Fruit fly (Drosophila melanogaster) whole organism, pupa: ENCODE data around the gene FBXO11.

Experiments used
- CG13204 ChIP-seq: fragments of 200-800 bp; sonication (Bioruptor generic); optimal IDR thresholded peaks from 2 replicates; lab custom pipeline; 2018; ENCODE audit warnings: missing biosample characterization, mild to moderate bottlenecking, missing genetic modification characterization, moderate library complexity
- CG14655 ChIP-seq: fragments of 200-800 bp; sonication (Bioruptor generic); optimal IDR thresholded peaks from 3 replicates; lab custom pipeline; 2017; ENCODE audit warnings: mild to moderate bottlenecking, missing biosample characterization, missing genetic modification reagents, missing genetic modification characterization
- CG8159 ChIP-seq: fragments of 200-800 bp; sonication (Bioruptor generic); optimal IDR thresholded peaks from 3 replicates; lab custom pipeline; 2018; ENCODE audit warnings: missing biosample characterization, mild to moderate bottlenecking, missing genetic modification characterization, moderate library complexity
- CG8301 ChIP-seq: fragments of 200-800 bp; sonication (Bioruptor generic); optimal IDR thresholded peaks from 2 replicates; lab custom pipeline; 2018; ENCODE audit warnings: missing biosample characterization, mild to moderate bottlenecking, missing genetic modification characterization
- D1 ChIP-seq: fragments of 200-800 bp; sonication (Bioruptor generic); optimal IDR thresholded peaks from 2 replicates; lab custom pipeline; 2018; ENCODE audit warnings: missing biosample characterization, mild to moderate bottlenecking, missing genetic modification characterization, moderate library complexity
- Ets98B ChIP-seq: fragments of 200-800 bp; sonication (Bioruptor generic); IDR thresholded peaks from 2 replicates; pipeline ENCODE4 v1.3.6; 2022; ENCODE audit warnings: missing biosample characterization, missing genetic modification characterization
- gl ChIP-seq: fragments of 200-800 bp; sonication (Bioruptor generic); optimal IDR thresholded peaks from 2 replicates; lab custom pipeline; 2018; ENCODE audit warnings: missing biosample characterization, mild to moderate bottlenecking, missing genetic modification characterization

DNA sequence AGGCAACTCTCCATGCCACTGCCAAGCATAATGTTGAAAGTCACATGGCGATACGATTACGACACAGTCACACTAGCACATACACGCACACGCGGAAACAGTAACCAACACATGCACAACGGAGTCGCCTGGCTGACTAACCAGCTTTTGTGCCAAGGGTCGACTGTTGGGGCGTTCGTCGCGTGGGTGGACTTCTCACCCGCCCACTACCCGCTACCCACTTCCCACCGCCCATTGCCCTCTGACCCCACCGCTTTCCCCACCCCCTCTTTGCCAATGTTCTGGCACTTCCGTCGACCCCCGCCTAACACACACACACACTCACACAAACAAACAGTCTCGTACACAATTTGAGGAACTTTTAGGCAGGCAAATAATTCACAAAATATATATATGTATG, 42.5 kb upstream of the FBXO11 start:
- no peak for TF ChIP-seq Ets98B (GFP tag; lab: Robert Waterston, UW)
- no peak for TF ChIP-seq CG8159 (tag; lab: Kevin White, UChicago)
- TF ChIP-seq CG14655 = no peak
- TF ChIP-seq D1 (tag; lab: Kevin White, UChicago) = no peak
- no peak for TF ChIP-seq CG13204 (GFP tag; lab: Kevin White, UChicago)
- TF ChIP-seq gl (tag; lab: Kevin White, UChicago) = no peak
- no peak for TF ChIP-seq CG8301 (tag; lab: Kevin White, UChicago)
